Fruit fly (Drosophila melanogaster): Measurements from ENCODE around the gene ppk19.

The ppk19 gene

DNA sequence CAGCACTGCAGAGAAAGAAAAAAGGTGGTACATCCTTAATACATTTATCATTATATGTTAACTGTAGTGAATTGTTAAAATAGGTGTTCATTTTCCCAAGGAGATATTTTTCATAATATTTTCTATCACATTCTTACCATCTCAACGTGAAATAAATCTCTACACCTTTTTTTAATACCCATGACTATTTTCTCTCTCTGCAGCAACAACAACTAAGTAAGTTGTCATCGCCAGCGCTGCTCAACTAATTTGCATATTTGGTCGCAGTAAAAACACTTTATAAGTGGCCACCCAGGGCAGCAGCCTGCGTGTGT lies 18.2 kb downstream of the ppk19 start (continued):
- TF ChIP-seq CG33213 (GFP tag; optimal IDR thresholded peaks at IDR 0.05): no peak
- TF ChIP-seq CG8359 (GFP tag; optimal IDR thresholded peaks at IDR 0.05; ENCODE audit: borderline replicate concordance): no peak
- peak; percentile 8 for TF ChIP-seq CG15601 (tag; optimal IDR thresholded peaks at IDR 0.05)
- TF ChIP-seq nmo (GFP tag; optimal IDR thresholded peaks at IDR 0.05): peak; percentile 60
- TF ChIP-seq PHDP (tag; optimal IDR thresholded peaks at IDR 0.05): peak; percentile 64
- peak; percentile 7 for TF ChIP-seq Six4 (GFP tag; optimal IDR thresholded peaks at IDR 0.05)
- TF ChIP-seq CG10209 (GFP tag; optimal IDR thresholded peaks at IDR 0.05): peak; percentile 52
- peak; percentile 34 for TF ChIP-seq Hr3 (GFP tag; optimal IDR thresholded peaks at IDR 0.05)
- peak; percentile 4 for TF ChIP-seq CG12942 (GFP tag; optimal IDR thresholded peaks at IDR 0.05)
- TF ChIP-seq CG18599 (GFP tag; optimal IDR thresholded peaks at IDR 0.05): peak; percentile 22
- TF ChIP-seq Dip2 (GFP tag; IDR thresholded peaks at IDR 0.05): no peak
- TF ChIP-seq wor (GFP tag; IDR thresholded peaks at IDR 0.05): no peak
- TF ChIP-seq Abd-B (GFP tag; optimal IDR thresholded peaks at IDR 0.05): peak; percentile 51
- TF ChIP-seq hkb (optimal IDR thresholded peaks at IDR 0.05): no peak
- TF ChIP-seq hkb (GFP tag; IDR thresholded peaks at IDR 0.05): peak; percentile 61
- no peak for TF ChIP-seq Max (GFP tag; optimal IDR thresholded peaks at IDR 0.05)
- TF ChIP-seq nerfin-1 (tag; optimal IDR thresholded peaks at IDR 0.05): peak; percentile 31
- peak; percentile 67 for TF ChIP-seq Blimp-1 (GFP tag; optimal IDR thresholded peaks at IDR 0.05)
- TF ChIP-seq twi (tag; optimal IDR thresholded peaks at IDR 0.05): no peak
- TF ChIP-seq zfh1 (GFP tag; IDR thresholded peaks at IDR 0.05): peak; percentile 33; the same call in 1 of the 3 replicates
- TF ChIP-seq CG2712 (tag; optimal IDR thresholded peaks at IDR 0.05): peak; percentile 54
- peak; percentile 41 for TF ChIP-seq CG17829 (tag; optimal IDR thresholded peaks at IDR 0.05)
- TF ChIP-seq CG14667 (GFP tag; IDR thresholded peaks at IDR 0.05): 0 out of 2 replicates have a peak, but pooled peaks have one; percentile 16
- TF ChIP-seq CG10267 (tag; optimal IDR thresholded peaks at IDR 0.05): peak; percentile 30
- TF ChIP-seq org-1 (GFP tag; optimal IDR thresholded peaks at IDR 0.05): no peak
- TF ChIP-seq dysf (GFP tag; IDR thresholded peaks at IDR 0.05): peak; percentile 59
- peak; percentile 41 for TF ChIP-seq az2 (GFP tag; optimal IDR thresholded peaks at IDR 0.05)
- no peak for TF ChIP-seq CG31365 (tag; optimal IDR thresholded peaks at IDR 0.05)
- peak; percentile 68 for TF ChIP-seq CG10979 (tag; optimal IDR thresholded peaks at IDR 0.05)
- no peak for TF ChIP-seq Dfd (GFP tag; optimal IDR thresholded peaks at IDR 0.05)
- TF ChIP-seq Lhr (GFP tag; optimal IDR thresholded peaks at IDR 0.05): peak; percentile 2
- TF ChIP-seq kni (GFP tag; optimal IDR thresholded peaks at IDR 0.05): peak; percentile 9
- TF ChIP-seq CG11723 (GFP tag; optimal IDR thresholded peaks at IDR 0.05): peak; percentile 0
- no peak for TF ChIP-seq HLH3B (GFP tag; IDR thresholded peaks at IDR 0.05)
- TF ChIP-seq Pdp1 (GFP tag; optimal IDR thresholded peaks at IDR 0.05): peak in 1 of 2 experiments; percentile 11
- peak; percentile 61 for TF ChIP-seq unpg (GFP tag; optimal IDR thresholded peaks at IDR 0.05)
- TF ChIP-seq pum (GFP tag; optimal IDR thresholded peaks at IDR 0.05): no peak
- peak; percentile 68 for TF ChIP-seq row (GFP tag; IDR thresholded peaks at IDR 0.05)
- peak; percentile 58 for TF ChIP-seq CG13424 (tag; optimal IDR thresholded peaks at IDR 0.05)
- peak; percentile 49 for TF ChIP-seq CG8388 (GFP tag; optimal IDR thresholded peaks at IDR 0.05)
- TF ChIP-seq CG34376 (GFP tag; optimal IDR thresholded peaks at IDR 0.05): no peak
- peak; percentile 39 for TF ChIP-seq Asciz (GFP tag; optimal IDR thresholded peaks at IDR 0.05)
- TF ChIP-seq CG2202 (tag; optimal IDR thresholded peaks at IDR 0.05): peak; percentile 13
- TF ChIP-seq CG18262 (tag; optimal IDR thresholded peaks at IDR 0.05): peak; percentile 56
- TF ChIP-seq pita (GFP tag; optimal IDR thresholded peaks at IDR 0.05): no peak
- TF ChIP-seq CG7963 (GFP tag; IDR thresholded peaks at IDR 0.05; ENCODE audit: partially characterized antibody): no peak
- TF ChIP-seq Chrac-16 (GFP tag; optimal IDR thresholded peaks at IDR 0.05): peak; percentile 0
- TF ChIP-seq ash1 (GFP tag; optimal IDR thresholded peaks at IDR 0.05): no peak
- TF ChIP-seq NC2β (GFP tag; optimal IDR thresholded peaks at IDR 0.05): peak; percentile 6
- peak; percentile 0 for TF ChIP-seq CG2120 (GFP tag; optimal IDR thresholded peaks at IDR 0.05)
- TF ChIP-seq CG2678 (tag; optimal IDR thresholded peaks at IDR 0.05): peak; percentile 62

Data from whole organism, embryonic.